Worm (Caenorhabditis elegans) whole organism, midembryonic: Measurements from ENCODE around the gene K01A12.2.

Experiments used
- T22C8.4 ChIP-seq: fragments of 200-800 bp; sonication (Bioruptor generic); IDR thresholded peaks from 2 replicates; pipeline ENCODE4 v1.3.6; 2022; ENCODE audit warnings: missing genetic modification characterization, missing compliant biosample characterization
- cog-1 ChIP-seq: sonication (generic microtip); optimal IDR thresholded peaks from 2 replicates; lab custom pipeline; 2016; ENCODE audit warnings: missing genetic modification characterization, missing compliant biosample characterization
- flt-1 ChIP-seq: fragments of 200-800 bp; sonication (Bioruptor generic); IDR thresholded peaks from 2 replicates; pipeline ENCODE4 v1.3.6; 2022; ENCODE audit warnings: missing genetic modification characterization, missing compliant biosample characterization
- klf-2 ChIP-seq: fragments of 200-800 bp; sonication (Bioruptor generic); conservative IDR thresholded peaks from 2 replicates; pipeline ENCODE4 v1.3.6; 2022; ENCODE audit warnings: missing genetic modification reagents, missing genetic modification characterization, missing compliant biosample characterization
- med-1 ChIP-seq: sonication (generic microtip); optimal IDR thresholded peaks from 2 replicates; lab custom pipeline; 2017; ENCODE audit warnings: missing genetic modification characterization, mild to moderate bottlenecking, missing compliant biosample characterization, antibody characterized with exemption, missing genetic modification reagents; ENCODE audit not compliant: insufficient read depth
- ref-1 ChIP-seq: fragments of 200-800 bp; sonication (Bioruptor generic); conservative IDR thresholded peaks from 2 replicates; pipeline ENCODE4 v1.3.6; 2022; ENCODE audit warnings: missing genetic modification reagents, missing genetic modification characterization, missing compliant biosample characterization
- tab-1 ChIP-seq: fragments of 200-800 bp; sonication (Bioruptor generic); IDR thresholded peaks from 2 replicates; pipeline ENCODE4 v1.3.6; 2022; ENCODE audit warnings: missing genetic modification characterization, missing compliant biosample characterization
- ztf-23 ChIP-seq: fragments of 200-800 bp; sonication (Bioruptor generic); IDR thresholded peaks from 2 replicates; pipeline ENCODE4 v1.3.6; 2022; ENCODE audit warnings: missing genetic modification reagents, missing genetic modification characterization, missing compliant biosample characterization
- ztf-29 ChIP-seq: fragments of 200-800 bp; sonication (Bioruptor generic); IDR thresholded peaks from 2 replicates; pipeline ENCODE4 v1.3.6; 2022; ENCODE audit warnings: missing genetic modification reagents, missing genetic modification characterization, missing compliant biosample characterization

Gene K01A12.2

ce11 chrX:8623840-8624591, 10.9 kb downstream of the K01A12.2 start:
- TF ChIP-seq flt-1 (GFP tag; lab: Robert Waterston, UW) (no peak), ztf-29 (GFP tag; lab: Robert Waterston, UW) (0 out of 2 replicates have a peak, but pooled peaks have one; percentile 31)

ce11 chrX:8625090-8625489, 11.9 kb downstream of the K01A12.2 start, which contains the start of gene K01A12.3:
Gene K01A12.3, minus strand, starts transcription at chrX:8625190.
- no peak for TF ChIP-seq ztf-29 (GFP tag; lab: Robert Waterston, UW)
- no peak for TF ChIP-seq T22C8.4 (GFP tag; lab: Robert Waterston, UW)
- TF ChIP-seq ref-1 (GFP tag; lab: Robert Waterston, UW): no peak
- TF ChIP-seq tab-1 (GFP tag; lab: Robert Waterston, UW): no peak
- TF ChIP-seq ztf-23 (GFP tag; lab: Robert Waterston, UW): no peak
- no peak for TF ChIP-seq cog-1 (tag; lab: Kevin White, UChicago)

ce11 chrX:8638679-8639184, 25.6 kb downstream of the K01A12.2 start:
- TF ChIP-seq cog-1 (tag; lab: Kevin White, UChicago) (no peak), ztf-29 (GFP tag; lab: Robert Waterston, UW) (no peak), klf-2 (peak; percentile 69), ztf-23 (GFP tag; lab: Robert Waterston, UW) (no peak; the same call in 1 of the 2 replicates), tab-1 (GFP tag; lab: Robert Waterston, UW) (peak; percentile 83), med-1 (GFP tag; lab: Kevin White, UChicago) (peak; percentile 43), ref-1 (GFP tag; lab: Robert Waterston, UW) (peak; percentile 64), flt-1 (GFP tag; lab: Robert Waterston, UW) (peak; percentile 91), T22C8.4 (GFP tag; lab: Robert Waterston, UW) (no peak; the same call in none of the 2 replicates)

ce11 chrX:8640654-8641053, 27.5 kb downstream of the K01A12.2 start:
- TF ChIP-seq ref-1 (GFP tag; lab: Robert Waterston, UW) (no peak), T22C8.4 (GFP tag; lab: Robert Waterston, UW) (no peak), tab-1 (GFP tag; lab: Robert Waterston, UW) (0 out of 2 replicates have a peak, but pooled peaks have one; percentile 31), flt-1 (GFP tag; lab: Robert Waterston, UW) (0 out of 2 replicates have a peak, but pooled peaks have one; percentile 39)

- TF ChIP-seq T22C8.4 (GFP tag; lab: Robert Waterston, UW) (no peak), med-1 (GFP tag; lab: Kevin White, UChicago) (no peak), klf-2 (no peak), ztf-29 (GFP tag; lab: Robert Waterston, UW) (no peak), tab-1 (GFP tag; lab: Robert Waterston, UW) (no peak), ref-1 (GFP tag; lab: Robert Waterston, UW) (no peak), ztf-23 (GFP tag; lab: Robert Waterston, UW) (no peak)
Observed at ce11 chrX:8643817-8644216, 30.7 kb downstream of the K01A12.2 start, which contains the start of gene stg-2. Gene stg-2, minus strand, starts transcription at chrX:8643917.

ce11 chrX:8646287-8646686, 33.1 kb downstream of the K01A12.2 start:
- TF ChIP-seq med-1 (GFP tag; lab: Kevin White, UChicago): peak; percentile 58
- peak; percentile 95 for TF ChIP-seq flt-1 (GFP tag; lab: Robert Waterston, UW)
- peak; percentile 85 for TF ChIP-seq T22C8.4 (GFP tag; lab: Robert Waterston, UW)
- peak; percentile 68 for TF ChIP-seq cog-1 (tag; lab: Kevin White, UChicago)
- TF ChIP-seq ztf-23 (GFP tag; lab: Robert Waterston, UW): peak; percentile 87
- peak; percentile 80 for TF ChIP-seq ztf-29 (GFP tag; lab: Robert Waterston, UW)
- TF ChIP-seq tab-1 (GFP tag; lab: Robert Waterston, UW): peak; percentile 94
- TF ChIP-seq ref-1 (GFP tag; lab: Robert Waterston, UW): peak; percentile 83
- peak; percentile 72; the same call in 1 of the 2 replicates for TF ChIP-seq klf-2

- TF ChIP-seq T22C8.4 (GFP tag; lab: Robert Waterston, UW): no peak
- no peak for TF ChIP-seq tab-1 (GFP tag; lab: Robert Waterston, UW)
- TF ChIP-seq flt-1 (GFP tag; lab: Robert Waterston, UW): no peak
Observed at ce11 chrX:8646997-8647396, 33.8 kb downstream of the K01A12.2 start, which contains the start of gene F12D9.2. Gene F12D9.2, minus strand, starts transcription at chrX:8647097.

- no peak for TF ChIP-seq cog-1 (tag; lab: Kevin White, UChicago)
- TF ChIP-seq T22C8.4 (GFP tag; lab: Robert Waterston, UW): no peak
- TF ChIP-seq klf-2: no peak
- no peak for TF ChIP-seq tab-1 (GFP tag; lab: Robert Waterston, UW)
Observed at ce11 chrX:8648582-8648981, 35.4 kb downstream of the K01A12.2 start.

- TF ChIP-seq ztf-29 (GFP tag; lab: Robert Waterston, UW): peak; percentile 34; the same call in 1 of the 2 replicates
- peak; percentile 71 for TF ChIP-seq flt-1 (GFP tag; lab: Robert Waterston, UW)
- no peak for TF ChIP-seq T22C8.4 (GFP tag; lab: Robert Waterston, UW)
- TF ChIP-seq ref-1 (GFP tag; lab: Robert Waterston, UW): no peak
- TF ChIP-seq tab-1 (GFP tag; lab: Robert Waterston, UW): 0 out of 2 replicates have a peak, but pooled peaks have one; percentile 70
- TF ChIP-seq med-1 (GFP tag; lab: Kevin White, UChicago): no peak
- TF ChIP-seq ztf-23 (GFP tag; lab: Robert Waterston, UW): 0 out of 2 replicates have a peak, but pooled peaks have one; percentile 29
- 0 out of 2 replicates have a peak, but pooled peaks have one; percentile 24 for TF ChIP-seq klf-2
Observed at ce11 chrX:8650535-8650934, 37.4 kb downstream of the K01A12.2 start.
